Worm (Caenorhabditis elegans): Measurements from ENCODE around the gene Y59H11AM.1.

The Y59H11AM.1 gene

DNA sequence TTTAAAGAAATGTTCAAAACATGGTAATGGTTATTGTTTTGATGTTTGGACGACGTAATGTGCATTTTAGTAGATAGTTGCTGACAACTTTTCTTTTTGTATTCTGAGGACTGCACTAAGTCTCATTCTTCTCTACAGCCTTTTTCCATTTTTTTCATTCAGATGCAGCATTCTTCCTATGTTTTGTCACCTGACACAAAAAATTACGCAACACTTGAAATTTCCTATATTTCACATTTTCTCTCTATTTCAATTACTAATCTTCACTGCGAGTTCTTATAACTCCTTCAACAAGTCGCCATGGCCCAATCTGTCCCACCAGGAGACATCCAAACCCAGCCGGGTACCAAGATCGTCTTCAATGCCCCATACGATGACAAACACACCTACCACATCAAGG is at the start of gene Y59H11AM.1:
TSS of gene Y59H11AM.1 (plus strand) at position 301 of the 400 bp plus-strand sequence.
- no peak for TF ChIP-seq nhr-237 (tag; optimal IDR thresholded peaks at IDR 0.05)
- TF ChIP-seq unc-55 (GFP tag; optimal IDR thresholded peaks at IDR 0.05), result no peak
- no peak for TF ChIP-seq R02D3.7 (tag; optimal IDR thresholded peaks at IDR 0.05)
- TF ChIP-seq nhr-11 (tag; optimal IDR thresholded peaks at IDR 0.05), result no peak
- TF ChIP-seq crh-2 (tag; optimal IDR thresholded peaks at IDR 0.05), result no peak
- no peak for TF ChIP-seq elt-1 (tag; optimal IDR thresholded peaks at IDR 0.05)
- TF ChIP-seq egl-27 (tag; optimal IDR thresholded peaks at IDR 0.05), result no peak
- no peak for TF ChIP-seq elt-3 (tag; optimal IDR thresholded peaks at IDR 0.05)
- no peak for TF ChIP-seq ceh-82 (tag; optimal IDR thresholded peaks at IDR 0.05)
- no peak for TF ChIP-seq ceh-16 (tag; optimal IDR thresholded peaks at IDR 0.05)
- TF ChIP-seq lin-13 (GFP tag; optimal IDR thresholded peaks at IDR 0.05), result no peak
- no peak for TF ChIP-seq nhr-12 (tag; optimal IDR thresholded peaks at IDR 0.05)
- no peak for TF ChIP-seq sma-9 (GFP tag; optimal IDR thresholded peaks at IDR 0.05)
- no peak for TF ChIP-seq sma-9 (tag; optimal IDR thresholded peaks at IDR 0.05)

DNA sequence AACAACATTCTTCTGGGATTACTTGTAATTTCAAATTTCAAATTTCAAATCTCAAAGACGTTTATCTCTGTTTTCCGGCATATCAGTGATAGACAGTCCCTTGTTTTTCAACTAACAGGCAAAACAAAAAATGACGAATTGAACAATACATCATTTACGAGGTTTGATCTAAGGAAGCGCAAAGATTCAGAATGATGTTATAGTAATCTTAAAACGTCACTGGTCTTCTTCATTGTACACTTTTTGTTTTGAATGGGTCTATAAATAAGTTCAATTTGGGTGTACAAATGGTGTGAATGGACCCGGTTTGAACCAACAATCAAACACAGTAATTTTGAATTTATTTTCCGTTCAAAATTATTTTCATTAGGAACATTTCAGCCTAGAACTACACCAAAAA is 47.3 kb upstream of the Y59H11AM.1 start:
- no peak for TF ChIP-seq nhr-6 (tag; optimal IDR thresholded peaks at IDR 0.05)
- TF ChIP-seq aly-2 (tag; optimal IDR thresholded peaks at IDR 0.05), result no peak
- no peak for TF ChIP-seq lin-13 (GFP tag; optimal IDR thresholded peaks at IDR 0.05)
- TF ChIP-seq skn-1 (tag; optimal IDR thresholded peaks at IDR 0.05), result no peak
- no peak for TF ChIP-seq lin-11 (tag; optimal IDR thresholded peaks at IDR 0.05)
- no peak for TF ChIP-seq nhr-12 (tag; optimal IDR thresholded peaks at IDR 0.05)
- TF ChIP-seq nhr-25 (tag; optimal IDR thresholded peaks at IDR 0.05), result no peak
- no peak for TF ChIP-seq C34F6.9 (tag; optimal IDR thresholded peaks at IDR 0.05)
- no peak for TF ChIP-seq sma-3 (GFP tag; optimal IDR thresholded peaks at IDR 0.05)
- TF ChIP-seq nhr-237 (tag; optimal IDR thresholded peaks at IDR 0.05), result no peak
- TF ChIP-seq ztf-1 (GFP tag; conservative IDR thresholded peaks at IDR 0.05), result no peak
- no peak for TF ChIP-seq mbf-1 (tag; optimal IDR thresholded peaks at IDR 0.05)
- TF ChIP-seq Y55F3AM.14 (GFP tag; optimal IDR thresholded peaks at IDR 0.05), result no peak
- TF ChIP-seq sem-4 (tag; optimal IDR thresholded peaks at IDR 0.05), result no peak
- TF ChIP-seq lin-39 (tag; optimal IDR thresholded peaks at IDR 0.05), result no peak
- TF ChIP-seq crh-2 (tag; optimal IDR thresholded peaks at IDR 0.05), result no peak

DNA sequence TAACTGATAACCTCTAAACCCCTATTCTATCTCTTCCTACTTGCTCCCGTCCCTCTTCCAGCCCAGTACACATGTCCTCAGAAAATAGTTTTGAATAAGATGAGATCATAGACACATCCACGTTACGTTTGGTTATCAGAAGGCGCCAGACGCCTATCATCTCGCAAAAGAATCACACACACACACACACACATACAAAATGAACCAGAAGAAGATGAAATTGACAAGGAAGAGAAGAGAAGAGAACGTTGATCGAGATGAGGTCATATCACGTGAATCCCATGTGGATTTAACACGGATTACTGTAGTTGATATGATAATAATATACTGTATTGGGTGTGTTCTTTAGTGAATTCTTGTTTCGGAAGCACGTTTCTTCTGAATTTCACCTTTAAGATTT is 45.2 kb upstream of the Y59H11AM.1 start:
- no peak for TF ChIP-seq nhr-25 (tag; optimal IDR thresholded peaks at IDR 0.05)
- no peak for TF ChIP-seq ztf-11 (tag; optimal IDR thresholded peaks at IDR 0.05)
- TF ChIP-seq sma-3 (GFP tag; optimal IDR thresholded peaks at IDR 0.05), result peak; percentile 88
- peak; percentile 62 for TF ChIP-seq egl-27 (tag; optimal IDR thresholded peaks at IDR 0.05)
- no peak for TF ChIP-seq ZK546.5 (tag; optimal IDR thresholded peaks at IDR 0.05)
- TF ChIP-seq sem-4 (tag; optimal IDR thresholded peaks at IDR 0.05), result peak; percentile 18
- peak; percentile 97 for TF ChIP-seq sma-9 (GFP tag; optimal IDR thresholded peaks at IDR 0.05)
- TF ChIP-seq sma-9 (tag; optimal IDR thresholded peaks at IDR 0.05), result peak; percentile 77
- TF ChIP-seq ztf-1 (GFP tag; conservative IDR thresholded peaks at IDR 0.05), result no peak
- no peak for TF ChIP-seq peb-1 (tag; optimal IDR thresholded peaks at IDR 0.05)
- TF ChIP-seq C34F6.9 (tag; optimal IDR thresholded peaks at IDR 0.05), result peak; percentile 11
- TF ChIP-seq unc-55 (GFP tag; optimal IDR thresholded peaks at IDR 0.05), result no peak
- peak; percentile 63 for TF ChIP-seq crh-2 (tag; optimal IDR thresholded peaks at IDR 0.05)
- TF ChIP-seq mab-5 (tag; optimal IDR thresholded peaks at IDR 0.05), result no peak
- TF ChIP-seq unc-39 (tag; optimal IDR thresholded peaks at IDR 0.05), result no peak
- peak; percentile 88 for TF ChIP-seq nhr-129 (tag; optimal IDR thresholded peaks at IDR 0.05)
- TF ChIP-seq nhr-237 (tag; optimal IDR thresholded peaks at IDR 0.05), result no peak
- no peak for TF ChIP-seq elt-3 (tag; optimal IDR thresholded peaks at IDR 0.05)
- no peak for TF ChIP-seq nhr-10 (tag; optimal IDR thresholded peaks at IDR 0.05)
- no peak for TF ChIP-seq skn-1 (tag; optimal IDR thresholded peaks at IDR 0.05)
- peak; percentile 62 for TF ChIP-seq Y55F3AM.14 (GFP tag; optimal IDR thresholded peaks at IDR 0.05)
- peak; percentile 87 for TF ChIP-seq nhr-21 (tag; optimal IDR thresholded peaks at IDR 0.05)
- TF ChIP-seq gmeb-1 (tag; optimal IDR thresholded peaks at IDR 0.05), result no peak
- TF ChIP-seq lin-11 (tag; optimal IDR thresholded peaks at IDR 0.05), result no peak
- TF ChIP-seq lin-13 (GFP tag; optimal IDR thresholded peaks at IDR 0.05), result no peak
- TF ChIP-seq mdl-1 (tag; optimal IDR thresholded peaks at IDR 0.05), result peak in 1 of 2 experiments; percentile 44
- no peak for TF ChIP-seq lin-39 (tag; optimal IDR thresholded peaks at IDR 0.05)
- peak in 1 of 2 experiments; percentile 86 for TF ChIP-seq lsy-2 (tag; optimal IDR thresholded peaks at IDR 0.05)
- TF ChIP-seq ztf-4 (tag; optimal IDR thresholded peaks at IDR 0.05), result peak; percentile 65
- no peak for TF ChIP-seq ama-1 (optimal IDR thresholded peaks at IDR 0.05)
- no peak for TF ChIP-seq R02D3.7 (tag; optimal IDR thresholded peaks at IDR 0.05)
- TF ChIP-seq unc-62 (GFP tag; optimal IDR thresholded peaks at IDR 0.05), result peak; percentile 23
- peak; percentile 43 for TF ChIP-seq blmp-1 (tag; optimal IDR thresholded peaks at IDR 0.05; ENCODE audit: insufficient read depth)
- peak; percentile 79 for TF ChIP-seq nhr-6 (tag; optimal IDR thresholded peaks at IDR 0.05)
- TF ChIP-seq nhr-77 (tag; optimal IDR thresholded peaks at IDR 0.05), result no peak
- peak; percentile 92 for TF ChIP-seq F13H6.1 (tag; optimal IDR thresholded peaks at IDR 0.05)
- no peak for TF ChIP-seq alr-1 (tag; optimal IDR thresholded peaks at IDR 0.05)
- TF ChIP-seq dmd-4 (tag; optimal IDR thresholded peaks at IDR 0.05), result no peak
- TF ChIP-seq fos-1 (tag; optimal IDR thresholded peaks at IDR 0.05), result peak; percentile 68
- TF ChIP-seq mbf-1 (tag; optimal IDR thresholded peaks at IDR 0.05), result no peak
- TF ChIP-seq nhr-12 (tag; optimal IDR thresholded peaks at IDR 0.05), result no peak
- no peak for TF ChIP-seq elt-1 (tag; optimal IDR thresholded peaks at IDR 0.05)
- TF ChIP-seq zag-1 (tag; optimal IDR thresholded peaks at IDR 0.05), result no peak
- TF ChIP-seq ceh-16 (tag; optimal IDR thresholded peaks at IDR 0.05), result no peak
- TF ChIP-seq nhr-23 (tag; optimal IDR thresholded peaks at IDR 0.05), result no peak

Data from whole organism, L2 larva.